Worm (Caenorhabditis elegans) whole organism, early embryonic: ENCODE data around the gene ZC168.2.
"Not testable (repeated sequence)": the region's sequence is repeated elsewhere in the genome, so short reads cannot be mapped to it uniquely, and the experiment has no call there.

Source experiments
- B0310.2 ChIP-seq: sonication (generic microtip); optimal IDR thresholded peaks from 2 replicates; lab custom pipeline; 2016; ENCODE audit warnings: mild to moderate bottlenecking, missing genetic modification characterization, missing compliant biosample characterization
- ama-1 ChIP-seq: fragments of 150-350 bp; optimal IDR thresholded peaks from 2 replicates; lab custom pipeline; 2014
- ceh-13 ChIP-seq: fragments of 200-800 bp; sonication (Bioruptor generic); optimal IDR thresholded peaks from 2 replicates; lab custom pipeline; 2018; ENCODE audit warnings: mild to moderate bottlenecking, missing genetic modification characterization, missing compliant biosample characterization
- ceh-36 ChIP-seq: sonication (generic microtip); optimal IDR thresholded peaks from 2 replicates; lab custom pipeline; 2016; ENCODE audit warnings: missing genetic modification characterization, inconsistent platforms, missing compliant biosample characterization
- ets-7 ChIP-seq: sonication (generic microtip); optimal IDR thresholded peaks from 2 replicates; lab custom pipeline; 2016; ENCODE audit warnings: missing genotype, missing genetic modification characterization, missing compliant biosample characterization
- flt-1 ChIP-seq: fragments of 200-800 bp; sonication (Bioruptor generic); IDR thresholded peaks from 2 replicates; pipeline ENCODE4 v1.3.6; 2022; ENCODE audit warnings: missing genetic modification characterization, missing compliant biosample characterization
- hmbx-1 ChIP-seq: sonication (generic microtip); optimal IDR thresholded peaks from 2 replicates; lab custom pipeline; 2016; ENCODE audit warnings: mild to moderate bottlenecking, missing genetic modification characterization, missing compliant biosample characterization
- hmg-4 ChIP-seq: fragments of 200-800 bp; sonication (Bioruptor generic); optimal IDR thresholded peaks from 2 replicates; lab custom pipeline; 2018; ENCODE audit warnings: mild to moderate bottlenecking, missing genetic modification characterization, missing compliant biosample characterization
- hnd-1 ChIP-seq: sonication (generic microtip); optimal IDR thresholded peaks from 2 replicates; lab custom pipeline; 2016; ENCODE audit warnings: missing genetic modification characterization, missing compliant biosample characterization
- pes-1 ChIP-seq: fragments of 200-800 bp; sonication (Bioruptor generic); IDR thresholded peaks from 2 replicates; pipeline ENCODE4 v1.3.6; 2022; ENCODE audit warnings: missing genetic modification reagents, missing genetic modification characterization, missing compliant biosample characterization
- scrt-1 ChIP-seq: fragments of 200-800 bp; sonication (Bioruptor generic); IDR thresholded peaks from 2 replicates; pipeline ENCODE4 v1.3.6; 2022; ENCODE audit warnings: missing genetic modification characterization, missing compliant biosample characterization
- sea-1 ChIP-seq: fragments of 200-800 bp; sonication (Bioruptor generic); conservative IDR thresholded peaks from 2 replicates; pipeline ENCODE4 v1.3.6; 2022; ENCODE audit warnings: missing genetic modification characterization, missing compliant biosample characterization
- tbx-11 ChIP-seq: fragments of 200-800 bp; sonication (Bioruptor generic); IDR thresholded peaks from 2 replicates; pipeline ENCODE4 v1.3.6; 2022; ENCODE audit warnings: missing genetic modification characterization, missing compliant biosample characterization

ce11 chrIV:10687307-10687706, 40.5 kb upstream of the ZC168.2 start, which contains the start of gene R102.2:
- not testable (repeated sequence) for TF ChIP-seq hnd-1; ama-1; pes-1 (GFP tag; lab: Robert Waterston, UW); ceh-36 (tag; lab: Kevin White, UChicago); tbx-11 (GFP tag; lab: Robert Waterston, UW); sea-1; B0310.2; flt-1 (GFP tag; lab: Robert Waterston, UW); ets-7 (tag; lab: Kevin White, UChicago); hmbx-1 (tag; lab: Kevin White, UChicago); scrt-1 (GFP tag; lab: Robert Waterston, UW); ceh-13 (GFP tag; lab: Kevin White, UChicago); hmg-4 (GFP tag; lab: Kevin White, UChicago)
